Worm (Caenorhabditis elegans) whole organism, L4/young adult: ENCODE data around the gene hacd-1.

Experiments
- W03F9.2 ChIP-seq: fragments of 150-350 bp; optimal IDR thresholded peaks from 2 replicates; lab custom pipeline; 2014; ENCODE audit warnings: missing biosample characterization, missing genetic modification characterization
- dao-5 ChIP-seq: sonication (generic microtip); optimal IDR thresholded peaks from 2 replicates; lab custom pipeline; 2016; ENCODE audit warnings: missing genotype, missing genetic modification characterization, moderate library complexity, missing compliant biosample characterization
- him-1 ChIP-seq: sonication (generic microtip); optimal IDR thresholded peaks from 2 replicates; lab custom pipeline; 2016; ENCODE audit warnings: missing genotype, missing genetic modification reagents, missing genetic modification characterization, missing compliant biosample characterization

Gene hacd-1

DNA sequence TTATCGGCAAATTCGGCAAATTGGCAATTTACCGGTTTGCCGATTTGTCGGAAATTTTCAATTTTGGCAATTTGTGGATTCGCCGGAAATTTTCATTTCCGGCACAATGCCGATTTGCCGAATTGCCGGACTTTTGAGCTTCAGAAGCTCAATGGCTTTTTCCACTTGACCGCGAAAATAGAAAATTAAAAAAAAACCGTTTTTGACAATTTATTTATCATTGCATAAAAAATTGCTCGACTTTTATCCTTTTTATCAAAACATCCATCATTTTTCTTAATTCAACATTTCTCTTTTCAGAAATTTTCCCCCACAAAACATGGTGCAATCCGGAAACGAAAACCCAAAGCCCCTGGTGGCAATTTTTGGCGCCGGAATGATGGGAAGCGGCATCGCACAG, at the start of gene hacd-1:
Gene hacd-1, plus strand, starts transcription at position 301 of the 400 bp plus-strand sequence.
- TF ChIP-seq W03F9.2 (tag; lab: Kevin White, UChicago) (no peak), dao-5 (tag; lab: Kevin White, UChicago) (no peak), him-1 (tag; lab: Kevin White, UChicago) (no peak)

DNA sequence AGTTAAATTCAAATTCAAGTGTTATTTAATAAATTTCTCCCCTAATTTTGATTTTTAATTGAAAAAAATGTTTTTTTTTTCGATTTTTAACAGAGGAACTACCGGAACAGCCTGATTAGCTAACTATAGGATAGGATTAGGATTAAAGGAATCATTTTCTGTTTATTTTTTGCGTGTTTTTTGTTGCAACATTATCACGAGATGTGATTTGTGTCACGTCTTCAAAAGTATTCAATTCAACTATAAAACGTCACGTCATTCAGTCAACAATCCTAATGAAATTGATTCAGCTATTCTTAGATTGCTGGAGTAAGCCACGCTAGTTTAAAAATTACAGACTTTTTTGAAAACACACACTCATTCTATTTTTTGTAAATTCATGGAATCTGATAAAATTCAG, 49.4 kb upstream of the hacd-1 start:
- TF ChIP-seq him-1 (tag; lab: Kevin White, UChicago) (no peak), W03F9.2 (tag; lab: Kevin White, UChicago) (no peak), dao-5 (tag; lab: Kevin White, UChicago) (no peak)

DNA sequence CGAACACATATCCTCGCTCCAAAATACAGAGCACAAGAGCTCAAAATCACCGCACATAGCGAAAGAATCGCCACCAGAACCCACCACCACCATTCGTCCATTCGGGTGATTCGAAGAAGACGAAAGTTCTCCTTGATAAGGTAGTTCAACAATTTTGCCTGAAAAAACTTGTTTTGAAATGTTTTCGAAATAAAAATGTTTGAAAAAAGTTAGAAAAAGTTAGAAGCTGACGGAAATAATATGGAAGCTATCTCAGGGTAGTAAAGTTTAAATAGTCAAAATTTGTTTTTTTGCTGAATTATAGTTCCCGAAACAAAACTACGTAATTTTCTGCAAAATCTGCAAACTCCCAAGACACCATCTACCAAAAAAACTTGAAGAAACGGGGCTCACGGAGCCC, 48.7 kb upstream of the hacd-1 start, which contains the start of gene snt-5:
Gene snt-5, minus strand, starts transcription at position 101 of the 400 bp plus-strand sequence.
- no peak for TF ChIP-seq him-1 (tag; lab: Kevin White, UChicago)
- TF ChIP-seq dao-5 (tag; lab: Kevin White, UChicago) = no peak
- no peak for TF ChIP-seq W03F9.2 (tag; lab: Kevin White, UChicago)

DNA sequence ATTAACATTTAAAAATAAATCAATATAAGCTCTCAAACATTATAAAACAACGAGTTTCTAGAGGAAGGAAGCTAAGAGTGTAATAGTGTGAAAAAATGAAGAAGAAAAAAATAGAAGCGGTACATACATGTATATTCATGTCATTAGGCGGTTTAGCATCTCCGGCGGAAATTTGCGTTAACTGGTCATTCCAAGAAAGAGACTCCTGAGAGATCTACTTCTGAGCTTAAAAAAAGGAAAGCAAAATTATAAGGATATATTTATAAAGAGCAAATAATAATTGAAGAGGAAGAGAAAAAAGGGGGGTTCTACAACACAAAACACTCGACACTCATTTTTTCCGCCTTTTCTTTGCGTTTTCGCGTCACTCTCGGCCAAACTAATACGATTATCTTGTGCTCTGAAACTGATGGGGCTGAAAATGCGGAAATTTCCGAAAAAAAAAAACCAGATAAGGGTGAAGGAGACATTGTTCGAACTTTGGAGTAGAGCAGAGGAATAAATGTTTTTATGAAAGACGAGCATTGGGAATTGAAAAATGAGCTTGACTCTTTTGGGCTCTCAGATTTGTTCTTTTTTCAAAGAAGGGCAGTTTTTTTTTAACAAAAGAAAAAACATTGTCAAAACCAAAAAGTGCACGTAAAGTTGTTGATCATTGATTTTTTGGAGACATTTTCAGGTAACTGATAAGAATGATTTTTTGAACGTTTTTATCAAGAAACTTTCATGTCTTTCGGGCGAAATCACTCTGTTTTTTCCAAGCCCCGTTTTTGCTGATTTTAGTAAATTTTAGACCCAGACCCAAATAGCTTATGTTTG, 45.3 kb upstream of the hacd-1 start:
- no peak for TF ChIP-seq him-1 (tag; lab: Kevin White, UChicago)
- no peak for TF ChIP-seq W03F9.2 (tag; lab: Kevin White, UChicago)
- TF ChIP-seq dao-5 (tag; lab: Kevin White, UChicago) = no peak

DNA sequence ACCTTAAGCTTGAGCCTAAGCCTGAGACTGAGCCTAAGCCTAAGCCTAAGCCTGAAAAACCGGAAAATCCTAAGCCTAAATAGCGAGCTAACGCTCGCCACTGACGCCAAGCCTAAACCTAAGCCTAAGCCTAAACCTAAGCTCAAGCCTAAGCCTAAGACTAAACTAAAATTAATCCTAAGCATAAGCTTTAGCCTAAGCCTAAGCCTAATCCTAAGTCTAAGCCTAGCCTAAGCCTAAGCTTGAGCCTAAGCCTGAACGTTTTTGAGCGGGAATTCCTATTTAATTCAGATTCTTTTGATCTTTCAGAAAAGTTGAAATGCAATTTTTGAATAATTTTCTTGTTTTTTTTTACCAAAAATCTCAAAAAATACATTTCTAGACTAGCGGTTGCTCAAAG, 44.0 kb upstream of the hacd-1 start:
- TF ChIP-seq dao-5 (tag; lab: Kevin White, UChicago) (no peak), W03F9.2 (tag; lab: Kevin White, UChicago) (no peak), him-1 (tag; lab: Kevin White, UChicago) (no peak)

DNA sequence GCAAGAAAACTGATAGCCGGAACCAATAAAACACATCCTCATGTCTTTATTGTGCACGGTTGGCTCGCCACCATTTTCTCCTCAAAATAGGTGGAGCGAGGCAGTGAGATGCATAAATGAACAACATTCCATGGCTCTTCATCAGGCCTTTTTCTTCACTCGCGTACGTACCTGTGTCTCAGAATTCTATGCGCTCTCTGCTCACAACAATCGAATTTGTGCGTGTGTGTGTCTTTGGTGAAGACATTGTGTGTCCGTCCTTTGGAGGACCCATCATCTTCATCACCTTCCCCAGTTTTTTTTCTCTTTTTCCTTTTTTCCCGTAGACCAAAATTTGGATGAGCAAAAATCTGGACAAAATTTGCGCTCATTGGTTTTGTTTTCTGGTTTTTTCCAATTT, 37.9 kb upstream of the hacd-1 start:
- TF ChIP-seq him-1 (tag; lab: Kevin White, UChicago) (no peak), dao-5 (tag; lab: Kevin White, UChicago) (no peak), W03F9.2 (tag; lab: Kevin White, UChicago) (no peak)

DNA sequence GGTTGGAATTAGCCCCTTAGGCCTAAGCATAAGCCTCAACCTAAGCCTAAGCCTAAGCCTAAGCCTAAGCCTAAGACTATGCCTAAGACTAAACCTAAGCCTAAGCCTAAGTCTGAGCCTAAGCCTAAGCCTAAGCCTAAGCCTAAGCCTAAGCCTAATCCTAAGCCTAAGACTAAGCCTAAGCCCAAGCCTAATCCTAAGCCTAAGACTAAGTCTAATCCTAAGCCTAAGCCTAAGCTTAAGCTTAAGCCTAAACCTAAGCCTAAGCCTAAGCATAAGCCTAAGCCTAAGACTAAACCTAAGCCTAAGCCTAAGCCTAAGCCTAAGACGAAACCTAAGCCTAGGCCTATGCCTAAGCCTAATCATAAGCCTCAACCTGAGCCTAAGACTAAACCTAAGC, 36.8 kb upstream of the hacd-1 start:
- TF ChIP-seq dao-5 (tag; lab: Kevin White, UChicago) (no peak), him-1 (tag; lab: Kevin White, UChicago) (no peak), W03F9.2 (tag; lab: Kevin White, UChicago) (no peak)

DNA sequence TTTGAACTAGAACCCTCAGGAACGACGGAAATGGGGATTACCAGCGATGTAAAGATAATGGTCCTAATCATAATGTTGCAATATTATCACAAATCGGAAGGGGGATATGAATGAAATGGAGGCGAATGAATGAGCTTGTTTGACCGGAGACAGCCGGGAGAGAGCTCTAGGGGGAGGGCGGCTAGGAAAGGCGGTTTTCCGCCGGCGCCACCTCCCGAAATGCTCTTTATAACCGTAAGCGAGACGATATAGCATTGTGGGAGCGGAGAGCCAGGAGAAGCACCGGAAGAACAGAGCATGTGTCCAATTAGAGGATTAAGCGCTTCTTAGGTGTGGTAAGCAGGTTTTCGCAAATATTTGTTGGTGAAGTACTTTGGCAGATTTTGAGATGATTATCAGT, 34.6 kb upstream of the hacd-1 start, which contains the start of gene R12A1.3:
Gene R12A1.3, minus strand, starts transcription at position 200 of the 400 bp plus-strand sequence.
- TF ChIP-seq W03F9.2 (tag; lab: Kevin White, UChicago) (no peak), him-1 (tag; lab: Kevin White, UChicago) (no peak)

DNA sequence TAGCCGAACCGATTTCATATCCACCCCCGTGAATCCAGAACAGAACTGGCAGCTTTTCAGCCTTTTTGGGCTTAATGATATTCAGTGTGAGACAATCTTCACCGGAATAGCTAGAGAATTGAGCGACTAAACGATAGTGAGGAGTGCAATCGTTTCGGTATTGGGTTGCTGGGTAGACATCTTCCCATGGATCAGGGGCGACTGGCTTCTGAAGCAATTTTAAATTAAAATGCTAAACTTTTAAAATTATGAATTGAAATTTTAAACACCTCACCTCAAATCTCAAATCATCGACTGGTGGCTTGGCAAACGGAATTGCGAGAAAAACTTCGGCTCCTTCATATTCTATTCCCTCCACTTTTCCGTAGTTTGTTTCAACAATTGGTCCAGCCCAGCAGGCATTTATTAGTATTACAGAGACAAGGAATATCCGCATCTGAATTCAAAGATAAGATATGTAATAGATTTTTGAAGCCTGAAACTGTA, 28.4 kb upstream of the hacd-1 start, which contains the start of gene ges-1:
Gene ges-1, minus strand, starts transcription at position 436 of the 486 bp plus-strand sequence.
- TF ChIP-seq W03F9.2 (tag; lab: Kevin White, UChicago) (no peak), him-1 (tag; lab: Kevin White, UChicago) (no peak), dao-5 (tag; lab: Kevin White, UChicago) (no peak)

DNA sequence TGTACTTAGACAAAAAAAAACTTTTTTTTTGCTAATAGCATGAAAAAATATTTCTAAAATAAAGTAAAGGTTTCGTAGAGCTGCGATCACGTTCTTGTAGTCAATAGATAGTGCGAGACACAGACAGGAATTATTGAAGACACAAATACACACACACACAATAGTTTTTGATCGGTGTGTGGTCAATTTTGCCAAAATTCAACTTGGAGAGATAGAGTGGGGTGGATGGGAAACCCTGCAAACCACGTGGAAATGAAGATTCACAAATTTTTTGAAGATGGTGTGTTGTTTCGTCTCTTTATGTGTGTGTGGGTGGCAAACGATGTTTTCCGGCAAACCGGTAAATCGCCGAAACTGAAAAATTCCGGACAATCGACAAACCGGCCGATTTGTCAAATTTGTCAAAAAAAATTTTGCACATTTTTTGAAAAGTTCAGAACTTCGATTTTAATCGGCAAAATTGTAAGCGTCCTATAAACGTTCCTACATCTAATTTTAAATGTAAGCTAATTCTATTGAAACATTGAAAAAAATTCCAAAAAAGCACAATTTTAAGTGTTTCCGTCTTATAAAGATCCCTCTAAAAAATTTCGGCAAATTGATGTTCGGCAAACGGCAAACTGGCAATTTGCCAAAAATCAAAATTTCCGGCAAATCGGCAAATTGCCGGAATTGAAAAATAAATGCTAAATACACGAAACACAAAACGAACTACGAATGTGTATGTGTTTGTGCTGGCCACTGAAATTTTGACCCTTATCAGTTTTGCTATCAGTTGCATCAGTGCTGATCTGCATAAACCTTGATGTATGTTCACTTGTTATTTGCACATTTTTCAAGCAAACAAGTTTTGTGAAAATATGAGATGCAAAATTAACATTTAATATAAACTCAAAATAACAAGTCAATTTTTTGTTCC, 27.4 kb upstream of the hacd-1 start:
- TF ChIP-seq dao-5 (tag; lab: Kevin White, UChicago) (no peak), W03F9.2 (tag; lab: Kevin White, UChicago) (no peak), him-1 (tag; lab: Kevin White, UChicago) (no peak)

DNA sequence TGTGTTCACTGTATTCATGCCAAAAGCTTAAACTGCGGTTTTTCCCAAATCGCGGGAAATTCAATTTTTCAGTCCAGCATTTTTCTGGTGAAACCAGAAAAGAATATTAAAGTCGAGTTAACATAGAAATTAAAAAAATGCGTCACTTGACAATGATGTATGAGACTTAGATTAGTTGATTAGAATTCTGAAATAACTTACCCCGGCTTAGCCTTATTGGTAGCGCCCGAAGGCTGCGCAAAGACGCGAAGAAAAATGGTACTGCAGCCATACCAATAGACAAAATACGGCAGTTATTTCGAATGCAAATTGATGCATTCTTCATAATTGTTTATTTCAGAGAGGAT, 26.8 kb upstream of the hacd-1 start:
- TF ChIP-seq him-1 (tag; lab: Kevin White, UChicago) (no peak), dao-5 (tag; lab: Kevin White, UChicago) (no peak), W03F9.2 (tag; lab: Kevin White, UChicago) (no peak)

DNA sequence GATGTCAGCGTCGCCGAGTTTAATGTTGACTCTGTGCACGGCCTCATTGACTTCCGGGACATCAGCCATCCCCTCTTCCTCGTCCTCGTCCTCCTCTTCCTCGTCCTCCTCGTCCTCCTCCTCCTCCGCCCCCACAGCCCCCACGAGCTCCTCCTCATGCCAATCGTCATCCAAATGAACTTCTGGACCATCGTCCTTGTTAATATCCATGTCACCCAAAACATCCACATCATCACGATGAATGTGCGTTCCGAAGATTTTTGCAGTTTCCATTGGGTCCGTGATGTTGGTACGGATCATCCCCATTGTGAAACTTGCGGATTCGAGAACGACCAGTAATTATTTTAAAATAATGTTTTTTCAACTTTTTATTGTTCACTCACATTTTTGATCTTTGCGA, 25.8 kb upstream of the hacd-1 start:
- TF ChIP-seq dao-5 (tag; lab: Kevin White, UChicago) (no peak), W03F9.2 (tag; lab: Kevin White, UChicago) (no peak), him-1 (tag; lab: Kevin White, UChicago) (no peak)

DNA sequence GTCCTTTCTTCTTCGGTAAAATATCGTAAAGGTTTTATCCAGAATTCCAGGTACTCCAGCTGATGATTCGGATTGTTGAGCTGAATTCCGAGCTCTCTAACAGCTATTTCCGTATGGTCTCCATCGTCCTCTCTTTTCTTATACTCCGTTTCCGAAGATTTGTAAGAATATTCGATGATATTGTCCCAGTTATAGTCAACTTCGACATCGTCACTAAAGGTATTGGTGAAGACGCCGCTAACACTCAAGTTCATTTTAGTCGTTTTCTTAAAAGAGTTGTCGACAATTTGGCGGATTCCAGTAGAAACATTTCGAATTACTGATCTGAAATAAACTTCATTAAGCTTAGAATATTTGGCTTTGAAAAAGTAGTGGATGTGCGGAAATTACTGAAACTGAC, 25.1 kb upstream of the hacd-1 start:
- TF ChIP-seq him-1 (tag; lab: Kevin White, UChicago) = no peak
- no peak for TF ChIP-seq W03F9.2 (tag; lab: Kevin White, UChicago)
- no peak for TF ChIP-seq dao-5 (tag; lab: Kevin White, UChicago)
